Worm (Caenorhabditis elegans) whole organism, mixed stage, embryonic: ENCODE results near the gene F08D12.15.

ENCODE experiments used
- M03D4.4 ChIP-seq: sonication (generic microtip); optimal IDR thresholded peaks from 2 replicates; lab custom pipeline; 2017; ENCODE audit warnings: mild to moderate bottlenecking, missing genetic modification characterization, missing compliant biosample characterization
- bed-3 ChIP-seq: fragments of 200-800 bp; sonication (Bioruptor generic); optimal IDR thresholded peaks from 3 replicates; lab custom pipeline; 2018; ENCODE audit warnings: mild to moderate bottlenecking, missing genetic modification characterization, moderate library complexity, missing compliant biosample characterization
- blmp-1 ChIP-seq: fragments of 150-350 bp; optimal IDR thresholded peaks from 2 replicates; lab custom pipeline; 2014; ENCODE audit warnings: missing biosample characterization, missing genetic modification characterization
- ceh-39 ChIP-seq: fragments of 150-350 bp; optimal IDR thresholded peaks from 2 replicates; lab custom pipeline; 2014; ENCODE audit warnings: missing biosample characterization, missing genetic modification characterization
- ceh-43 ChIP-seq: fragments of 200-800 bp; sonication (Bioruptor generic); optimal IDR thresholded peaks from 2 replicates; lab custom pipeline; 2018; ENCODE audit warnings: mild to moderate bottlenecking, missing genetic modification characterization, moderate library complexity, missing compliant biosample characterization
- ceh-83 ChIP-seq: fragments of 200-800 bp; sonication (Bioruptor generic); optimal IDR thresholded peaks from 2 replicates; lab custom pipeline; 2018; ENCODE audit warnings: mild to moderate bottlenecking, missing genetic modification characterization, missing compliant biosample characterization
- ces-1 ChIP-seq: fragments of 150-350 bp; optimal IDR thresholded peaks from 2 replicates; lab custom pipeline; 2014; ENCODE audit warnings: missing biosample characterization, missing genetic modification reagents, missing genetic modification characterization
- cnd-1 ChIP-seq: fragments of 200-800 bp; sonication (Bioruptor generic); optimal IDR thresholded peaks from 2 replicates; lab custom pipeline; 2018; ENCODE audit warnings: mild to moderate bottlenecking, missing genetic modification characterization, missing compliant biosample characterization
- drap-1 ChIP-seq: fragments of 200-800 bp; sonication (Bioruptor generic); optimal IDR thresholded peaks from 3 replicates; lab custom pipeline; 2018; ENCODE audit warnings: mild to moderate bottlenecking, missing genetic modification characterization, missing compliant biosample characterization
- elt-1 ChIP-seq: sonication (generic microtip); optimal IDR thresholded peaks from 2 replicates; lab custom pipeline; 2017; ENCODE audit warnings: missing genetic modification characterization, mild to moderate bottlenecking, missing compliant biosample characterization, antibody characterized with exemption, moderate library complexity, borderline replicate concordance; ENCODE audit not compliant: insufficient read depth
- elt-3 ChIP-seq: fragments of 150-350 bp; optimal IDR thresholded peaks from 2 replicates; lab custom pipeline; 2014; ENCODE audit warnings: missing biosample characterization, missing genetic modification characterization
- flh-1 ChIP-seq: fragments of 200-800 bp; sonication (Bioruptor generic); optimal IDR thresholded peaks from 2 replicates; lab custom pipeline; 2018; ENCODE audit warnings: mild to moderate bottlenecking, missing genetic modification characterization, moderate library complexity, missing compliant biosample characterization
- hlh-1 ChIP-seq: fragments of 150-350 bp; optimal IDR thresholded peaks from 2 replicates; lab custom pipeline; 2014; ENCODE audit warnings: missing biosample characterization, missing genetic modification reagents, missing genetic modification characterization
- lin-13 ChIP-seq: fragments of 150-350 bp; optimal IDR thresholded peaks from 2 replicates; lab custom pipeline; 2014; ENCODE audit warnings: missing biosample characterization, missing genetic modification characterization
- lin-32 ChIP-seq: fragments of 200-800 bp; sonication (Bioruptor generic); optimal IDR thresholded peaks from 2 replicates; lab custom pipeline; 2018; ENCODE audit warnings: mild to moderate bottlenecking, missing genetic modification characterization, missing compliant biosample characterization
- mab-5 ChIP-seq: fragments of 150-350 bp; optimal IDR thresholded peaks from 2 replicates; lab custom pipeline; 2014; ENCODE audit warnings: missing biosample characterization, missing genetic modification characterization
- mep-1 ChIP-seq: fragments of 150-350 bp; optimal IDR thresholded peaks from 2 replicates; lab custom pipeline; 2017; ENCODE audit warnings: missing biosample characterization, missing genetic modification reagents, missing genetic modification characterization, inconsistent platforms
- mls-2 ChIP-seq: sonication (generic microtip); optimal IDR thresholded peaks from 2 replicates; lab custom pipeline; 2016; ENCODE audit warnings: mild to moderate bottlenecking, missing genetic modification characterization, moderate library complexity, missing compliant biosample characterization
- nhr-12 ChIP-seq: fragments of 150-350 bp; optimal IDR thresholded peaks from 2 replicates; lab custom pipeline; 2014; ENCODE audit warnings: missing biosample characterization, missing genetic modification characterization
- nhr-2 ChIP-seq: fragments of 150-350 bp; optimal IDR thresholded peaks from 2 replicates; lab custom pipeline; 2014; ENCODE audit warnings: missing biosample characterization, missing genetic modification characterization
- nhr-237 ChIP-seq: fragments of 150-350 bp; optimal IDR thresholded peaks from 2 replicates; lab custom pipeline; 2014; ENCODE audit warnings: missing biosample characterization, missing genetic modification characterization
- nhr-28 ChIP-seq: fragments of 150-350 bp; optimal IDR thresholded peaks from 2 replicates; lab custom pipeline; 2014; ENCODE audit warnings: missing biosample characterization, missing genetic modification characterization
- pha-4 ChIP-seq: fragments of 150-350 bp; optimal IDR thresholded peaks from 2 replicates; lab custom pipeline; 2018; ENCODE audit warnings: missing biosample characterization, missing genetic modification reagents, missing genetic modification characterization
- sem-2 ChIP-seq: fragments of 200-800 bp; sonication (Bioruptor generic); optimal IDR thresholded peaks from 2 replicates; lab custom pipeline; 2018; ENCODE audit warnings: mild to moderate bottlenecking, missing genetic modification characterization, missing compliant biosample characterization
- snpc-4 ChIP-seq: fragments of 150-350 bp; optimal IDR thresholded peaks from 2 replicates; lab custom pipeline; 2014; ENCODE audit warnings: missing biosample characterization, missing genetic modification characterization
- sptf-1 ChIP-seq: sonication (generic microtip); optimal IDR thresholded peaks from 2 replicates; lab custom pipeline; 2017; ENCODE audit warnings: mild to moderate bottlenecking, missing genetic modification characterization, moderate library complexity, missing compliant biosample characterization
- tbx-8 ChIP-seq: fragments of 200-800 bp; sonication (Bioruptor generic); optimal IDR thresholded peaks from 2 replicates; lab custom pipeline; 2018; ENCODE audit warnings: mild to moderate bottlenecking, missing genetic modification characterization, moderate library complexity, missing compliant biosample characterization
- unc-120 ChIP-seq: sonication (generic microtip); optimal IDR thresholded peaks from 2 replicates; lab custom pipeline; 2017; ENCODE audit warnings: missing genetic modification characterization, missing compliant biosample characterization; ENCODE audit not compliant: poor library complexity, severe bottlenecking
- unc-39 ChIP-seq: fragments of 150-350 bp; optimal IDR thresholded peaks from 2 replicates; lab custom pipeline; 2014; ENCODE audit warnings: missing biosample characterization, missing genetic modification characterization
- unc-62 ChIP-seq: fragments of 150-350 bp; optimal IDR thresholded peaks from 2 replicates; lab custom pipeline; 2014; ENCODE audit warnings: missing biosample characterization, missing genetic modification reagents, missing genetic modification characterization
- zip-8 ChIP-seq: fragments of 150-350 bp; optimal IDR thresholded peaks from 2 replicates; lab custom pipeline; 2014; ENCODE audit warnings: missing biosample characterization, missing genetic modification characterization

F08D12.15 gene

DNA sequence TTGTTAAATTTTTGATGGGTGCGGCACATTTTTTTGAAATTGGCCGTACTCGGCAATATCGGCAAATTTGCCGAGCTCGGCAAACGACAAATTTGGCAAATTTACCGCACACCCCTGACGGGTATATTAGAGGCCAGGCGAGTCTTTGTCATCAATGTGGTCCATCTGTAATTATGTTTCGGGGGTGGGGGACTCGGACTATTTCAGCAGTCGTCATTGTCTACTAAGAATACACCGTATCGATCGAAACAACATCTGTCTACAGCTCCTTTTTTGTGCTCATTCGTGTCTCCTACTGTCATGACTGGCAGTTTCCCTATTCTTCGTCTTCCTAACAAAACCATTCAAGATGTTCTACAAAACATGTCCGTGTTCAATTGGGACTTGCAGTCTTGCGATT, at the start of gene F08D12.15:
F08D12.15 (plus strand) TSS at position 301 of the 400 bp plus-strand sequence.
- TF ChIP-seq sptf-1 (tag; lab: Kevin White, UChicago), result no peak
- TF ChIP-seq ceh-83 (GFP tag; lab: Kevin White, UChicago), result no peak
- TF ChIP-seq sem-2, result no peak
- no peak for TF ChIP-seq mls-2 (tag; lab: Kevin White, UChicago)
- no peak for TF ChIP-seq snpc-4
- no peak for TF ChIP-seq unc-62 (GFP tag; lab: Kevin White, UChicago)
- TF ChIP-seq nhr-2 (tag; lab: Kevin White, UChicago), result no peak
- TF ChIP-seq ces-1, result no peak
- no peak for TF ChIP-seq M03D4.4
- TF ChIP-seq unc-39, result no peak
- no peak for TF ChIP-seq ceh-43

- TF ChIP-seq flh-1 (GFP tag; lab: Kevin White, UChicago), result no peak
- TF ChIP-seq tbx-8 (GFP tag; lab: Kevin White, UChicago), result no peak
- no peak for TF ChIP-seq blmp-1 (tag; lab: Kevin White, UChicago)
- no peak for TF ChIP-seq lin-32 (GFP tag; lab: Kevin White, UChicago)
- no peak for TF ChIP-seq mls-2 (tag; lab: Kevin White, UChicago)
- no peak for TF ChIP-seq ceh-39 (tag; lab: Kevin White, UChicago)
- no peak for TF ChIP-seq nhr-237
- TF ChIP-seq mep-1 (tag; lab: Kevin White, UChicago), result no peak
- TF ChIP-seq unc-39, result no peak
- TF ChIP-seq unc-120 (tag; lab: Kevin White, UChicago), result no peak
- TF ChIP-seq drap-1 (GFP tag; lab: Kevin White, UChicago), result no peak
- TF ChIP-seq elt-3 (tag; lab: Kevin White, UChicago), result no peak
- TF ChIP-seq ceh-43, result no peak
- TF ChIP-seq sem-2, result no peak
- TF ChIP-seq elt-1, result no peak
- TF ChIP-seq, all 35 proteins: peak for 0
These were observed 49.1 kb upstream of the F08D12.15 start, which contains the start of gene T05A8.3 for ce11 chrII:2717335-2717734. Gene T05A8.3 (minus strand): TSS chrII:2717435.

DNA sequence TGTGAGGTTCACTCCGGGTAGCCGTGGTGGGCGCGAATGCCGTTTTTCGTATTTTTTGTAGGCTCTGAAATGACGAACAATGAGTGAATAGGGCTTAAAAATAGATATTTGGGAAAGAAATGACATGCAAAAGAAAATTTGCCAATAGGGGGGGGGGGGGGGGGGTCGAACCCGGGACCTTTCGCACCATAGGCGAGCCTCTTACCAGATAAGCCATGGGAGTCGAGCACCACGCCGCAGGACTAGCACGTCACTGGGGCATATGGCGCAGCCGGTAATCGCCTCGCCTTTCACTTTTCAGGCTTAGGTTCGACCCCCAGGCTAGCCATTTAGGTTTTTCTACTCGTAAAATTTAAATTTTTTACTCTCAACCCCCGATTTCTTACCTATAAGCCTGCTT, 47.2 kb upstream of the F08D12.15 start:
- TF ChIP-seq nhr-2 (tag; lab: Kevin White, UChicago) (no peak), ceh-83 (GFP tag; lab: Kevin White, UChicago) (no peak), ceh-39 (tag; lab: Kevin White, UChicago) (no peak), hlh-1 (no peak), nhr-12 (tag; lab: Kevin White, UChicago) (no peak), elt-1 (no peak), mep-1 (tag; lab: Kevin White, UChicago) (no peak), snpc-4 (no peak)

ce11 chrII:2721992-2722391, 44.4 kb upstream of the F08D12.15 start:
- no peak for TF ChIP-seq lin-32 (GFP tag; lab: Kevin White, UChicago)

DNA sequence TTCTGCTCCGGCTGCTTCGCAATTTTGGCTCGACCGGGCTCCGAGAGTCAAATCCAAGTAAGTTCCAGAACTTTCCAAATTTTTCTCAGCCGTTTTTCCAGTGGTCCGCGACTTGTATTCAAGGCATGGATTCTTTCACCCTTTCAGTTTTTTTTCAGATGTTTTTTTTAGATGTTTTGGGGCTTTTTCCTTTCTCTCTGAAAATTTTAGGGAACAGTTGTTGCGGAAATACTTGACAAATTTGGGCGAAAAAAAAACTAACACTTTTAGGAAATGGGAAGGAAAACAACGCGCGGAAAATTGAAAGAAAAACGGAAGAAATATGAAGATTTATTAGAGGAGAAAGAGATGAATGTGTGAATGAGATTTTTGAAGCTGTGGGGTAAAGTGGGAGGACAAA, 40.9 kb upstream of the F08D12.15 start, which contains the start of the genes T05A8.11 and nep-2:
T05A8.11 (minus strand) TSS at position 101 of the 400 bp plus-strand sequence.
nep-2 (minus strand) TSS at position 192 of the 400 bp plus-strand sequence.
- TF ChIP-seq nhr-2 (tag; lab: Kevin White, UChicago) (no peak), unc-120 (tag; lab: Kevin White, UChicago) (no peak), lin-13 (no peak), sptf-1 (tag; lab: Kevin White, UChicago) (no peak), bed-3 (GFP tag; lab: Kevin White, UChicago) (no peak), lin-32 (GFP tag; lab: Kevin White, UChicago) (no peak), ceh-39 (tag; lab: Kevin White, UChicago) (no peak), mab-5 (tag; lab: Kevin White, UChicago) (no peak), unc-39 (no peak), elt-3 (tag; lab: Kevin White, UChicago) (no peak), unc-62 (GFP tag; lab: Kevin White, UChicago) (no peak), elt-1 (no peak), cnd-1 (tag; lab: Kevin White, UChicago) (no peak), nhr-28 (no peak), pha-4 (no peak)
- TF ChIP-seq, all 35 proteins: peak for 0

DNA sequence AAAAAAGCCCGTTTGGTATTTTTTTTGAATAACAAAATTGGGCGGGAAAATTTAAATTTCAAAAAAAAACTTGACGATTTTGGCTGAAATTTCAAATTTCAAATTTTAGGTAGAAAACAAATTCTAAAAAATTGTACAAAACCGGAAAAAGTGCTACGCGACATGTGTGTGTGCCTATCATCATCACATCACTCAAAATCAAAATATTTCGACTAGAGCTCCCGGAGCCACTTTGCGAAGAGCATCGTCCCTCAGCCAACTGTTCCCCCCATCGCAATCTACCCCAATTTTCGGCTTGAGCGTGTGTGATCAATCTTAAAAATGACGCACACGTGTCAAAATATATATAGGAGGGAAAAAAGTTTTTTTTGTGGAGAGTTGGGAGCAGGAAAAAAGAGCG, 39.7 kb upstream of the F08D12.15 start:
- TF ChIP-seq nhr-237, result no peak
- peak; percentile 37 for TF ChIP-seq hlh-1
- TF ChIP-seq tbx-8 (GFP tag; lab: Kevin White, UChicago), result no peak
- TF ChIP-seq ceh-39 (tag; lab: Kevin White, UChicago), result no peak
- no peak for TF ChIP-seq mab-5 (tag; lab: Kevin White, UChicago)
- peak; percentile 63 for TF ChIP-seq unc-62 (GFP tag; lab: Kevin White, UChicago)
- no peak for TF ChIP-seq sptf-1 (tag; lab: Kevin White, UChicago)
- no peak for TF ChIP-seq mls-2 (tag; lab: Kevin White, UChicago)
- TF ChIP-seq elt-3 (tag; lab: Kevin White, UChicago), result no peak
- TF ChIP-seq nhr-12 (tag; lab: Kevin White, UChicago), result no peak
- TF ChIP-seq zip-8, result no peak
- no peak for TF ChIP-seq ceh-43
- TF ChIP-seq unc-120 (tag; lab: Kevin White, UChicago), result peak; percentile 54
- no peak for TF ChIP-seq nhr-2 (tag; lab: Kevin White, UChicago)
